Fruit fly (Drosophila melanogaster): Measurements from ENCODE around the gene CG32036.

- no peak for TF ChIP-seq CTCF (optimal IDR thresholded peaks at IDR 0.05)
- no peak for TF ChIP-seq CG8478 (optimal IDR thresholded peaks at IDR 0.05)
Measured at dm6 chr3L:9447239-9447777, 41.7 kb downstream of the CG32036 start.
